Worm (Caenorhabditis elegans) whole organism, L1 larva: Measurements from ENCODE around the gene Y59H11AM.1.

ENCODE experiments used
- alr-1 ChIP-seq: fragments of 200-800 bp; sonication (Bioruptor generic); optimal IDR thresholded peaks from 2 replicates; lab custom pipeline; 2018; ENCODE audit warnings: borderline replicate concordance, mild to moderate bottlenecking, missing genetic modification characterization, missing compliant biosample characterization
- aly-2 ChIP-seq: fragments of 150-350 bp; optimal IDR thresholded peaks from 2 replicates; lab custom pipeline; 2014; ENCODE audit warnings: missing biosample characterization, missing genetic modification characterization
- ces-1 ChIP-seq: fragments of 150-350 bp; optimal IDR thresholded peaks from 2 replicates; lab custom pipeline; 2014; ENCODE audit warnings: missing biosample characterization, missing genetic modification reagents, missing genetic modification characterization
- dpl-1 ChIP-seq, 3 experiments: fragments of 150-350 bp in 2 of 3; sonication (generic microtip) in 1 of 3; optimal IDR thresholded peaks; 2 replicates each; lab custom pipeline; 2014 to 2017; ENCODE audit warnings: missing biosample characterization in 3 of 3, missing genetic modification characterization in 3 of 3, missing genetic modification reagents in 3 of 3
- efl-1 ChIP-seq, 4 experiments: fragments of 150-350 bp; optimal IDR thresholded peaks in 3 of 4; peaks in 1 of 4; 1 replicate in 1 of 4; 2 replicates in 3 of 4; lab custom pipeline; 2014; ENCODE audit warnings: missing biosample characterization in 2 of 4, missing genetic modification characterization in 2 of 4, missing genetic modification reagents in 2 of 4
- efl-3 ChIP-seq: fragments of 200-800 bp; sonication (Bioruptor generic); optimal IDR thresholded peaks from 2 replicates; lab custom pipeline; 2018; ENCODE audit warnings: mild to moderate bottlenecking, missing genetic modification characterization, missing compliant biosample characterization
- egl-27 ChIP-seq, 2 experiments: fragments of 150-350 bp in 1 of 2; sonication (generic microtip); optimal IDR thresholded peaks; 3 replicates each; lab custom pipeline; 2017 to 2018; ENCODE audit warnings: missing biosample characterization in 2 of 2, missing genetic modification characterization in 2 of 2, missing genetic modification reagents in 2 of 2
- elt-2 ChIP-seq: sonication (generic microtip); optimal IDR thresholded peaks from 2 replicates; lab custom pipeline; 2016; ENCODE audit warnings: missing genetic modification characterization, mild to moderate bottlenecking, inconsistent platforms, missing compliant biosample characterization, missing genetic modification reagents
- ets-5 ChIP-seq: fragments of 200-800 bp; sonication (Bioruptor generic); IDR thresholded peaks from 2 replicates; pipeline ENCODE4 v1.3.6; 2022; ENCODE audit warnings: missing genetic modification characterization, missing compliant biosample characterization
- hlh-17 ChIP-seq: fragments of 200-800 bp; sonication (Bioruptor generic); optimal IDR thresholded peaks from 2 replicates; lab custom pipeline; 2018; ENCODE audit warnings: missing genetic modification characterization, mild to moderate bottlenecking, missing compliant biosample characterization, moderate library complexity, borderline replicate concordance
- hlh-4 ChIP-seq: sonication (generic microtip); optimal IDR thresholded peaks from 2 replicates; lab custom pipeline; 2016; ENCODE audit warnings: mild to moderate bottlenecking, missing genetic modification characterization, missing compliant biosample characterization
- hpl-2 ChIP-seq: fragments of 150-350 bp; optimal IDR thresholded peaks from 2 replicates; lab custom pipeline; 2014; ENCODE audit warnings: missing biosample characterization, missing genetic modification reagents, missing genetic modification characterization
- irx-1 ChIP-seq: sonication (generic microtip); optimal IDR thresholded peaks from 2 replicates; lab custom pipeline; 2016; ENCODE audit warnings: missing genetic modification characterization, missing compliant biosample characterization
- lin-13 ChIP-seq: fragments of 150-350 bp; optimal IDR thresholded peaks from 2 replicates; lab custom pipeline; 2014; ENCODE audit warnings: missing biosample characterization, missing genetic modification reagents, missing genetic modification characterization
- lin-14 ChIP-seq: fragments of 200-800 bp; sonication (Bioruptor generic); optimal IDR thresholded peaks from 2 replicates; lab custom pipeline; 2018; ENCODE audit warnings: mild to moderate bottlenecking, missing genetic modification characterization, moderate library complexity, missing compliant biosample characterization
- lir-3 ChIP-seq: sonication (generic microtip); optimal IDR thresholded peaks from 2 replicates; lab custom pipeline; 2016; ENCODE audit warnings: mild to moderate bottlenecking, missing genetic modification characterization, moderate library complexity, missing compliant biosample characterization; ENCODE audit not compliant: poor library complexity
- mep-1 ChIP-seq: fragments of 150-350 bp; optimal IDR thresholded peaks from 2 replicates; lab custom pipeline; 2014; ENCODE audit warnings: missing biosample characterization, missing genetic modification characterization
- nhr-11 ChIP-seq: fragments of 150-350 bp; optimal IDR thresholded peaks from 2 replicates; lab custom pipeline; 2014; ENCODE audit warnings: missing biosample characterization, missing genetic modification characterization
- nhr-20 ChIP-seq: sonication (generic microtip); optimal IDR thresholded peaks from 2 replicates; lab custom pipeline; 2016; ENCODE audit warnings: mild to moderate bottlenecking, missing genetic modification characterization, missing compliant biosample characterization
- nhr-47 ChIP-seq: sonication (generic microtip); optimal IDR thresholded peaks from 2 replicates; lab custom pipeline; 2016; ENCODE audit warnings: mild to moderate bottlenecking, missing genetic modification characterization, moderate library complexity, missing compliant biosample characterization
- nhr-71 ChIP-seq: sonication (generic microtip); optimal IDR thresholded peaks from 2 replicates; lab custom pipeline; 2016; ENCODE audit warnings: mild to moderate bottlenecking, missing genetic modification characterization, moderate library complexity, missing compliant biosample characterization
- nhr-77 ChIP-seq: fragments of 150-350 bp; optimal IDR thresholded peaks from 2 replicates; lab custom pipeline; 2014; ENCODE audit warnings: missing biosample characterization, missing genetic modification characterization
- rnt-1 ChIP-seq: sonication (generic microtip); optimal IDR thresholded peaks from 2 replicates; lab custom pipeline; 2016; ENCODE audit warnings: mild to moderate bottlenecking, missing genetic modification characterization, moderate library complexity, missing compliant biosample characterization
- snpc-4 ChIP-seq: fragments of 150-350 bp; optimal IDR thresholded peaks from 2 replicates; lab custom pipeline; 2014; ENCODE audit warnings: missing biosample characterization, missing genetic modification characterization
- sptf-1 ChIP-seq: fragments of 150-350 bp; optimal IDR thresholded peaks from 2 replicates; lab custom pipeline; 2014; ENCODE audit warnings: missing biosample characterization, missing genetic modification characterization
- tbx-2 ChIP-seq: sonication (generic microtip); optimal IDR thresholded peaks from 2 replicates; lab custom pipeline; 2016; ENCODE audit warnings: missing genetic modification characterization, missing compliant biosample characterization
- unc-30 ChIP-seq: sonication (generic microtip); optimal IDR thresholded peaks from 2 replicates; lab custom pipeline; 2017; ENCODE audit warnings: missing biosample characterization, missing genetic modification characterization
- unc-98 ChIP-seq: fragments of 200-800 bp; sonication (Bioruptor generic); IDR thresholded peaks from 2 replicates; pipeline ENCODE4 v1.3.6; 2022; ENCODE audit warnings: missing genetic modification characterization, missing compliant biosample characterization
- vab-15 ChIP-seq: sonication (generic microtip); optimal IDR thresholded peaks from 2 replicates; lab custom pipeline; 2017; ENCODE audit warnings: missing genotype, mild to moderate bottlenecking, missing genetic modification characterization, missing compliant biosample characterization
- ztf-11 ChIP-seq, 2 experiments: sonication (generic microtip); optimal IDR thresholded peaks; 2 replicates each; lab custom pipeline; 2016 to 2017; ENCODE audit warnings: missing genetic modification characterization in 2 of 2, missing biosample characterization in 1 of 2, missing compliant biosample characterization in 1 of 2
- ztf-4 ChIP-seq: fragments of 150-350 bp; optimal IDR thresholded peaks from 2 replicates; lab custom pipeline; 2014; ENCODE audit warnings: missing biosample characterization, missing genetic modification characterization

Gene Y59H11AM.1

DNA sequence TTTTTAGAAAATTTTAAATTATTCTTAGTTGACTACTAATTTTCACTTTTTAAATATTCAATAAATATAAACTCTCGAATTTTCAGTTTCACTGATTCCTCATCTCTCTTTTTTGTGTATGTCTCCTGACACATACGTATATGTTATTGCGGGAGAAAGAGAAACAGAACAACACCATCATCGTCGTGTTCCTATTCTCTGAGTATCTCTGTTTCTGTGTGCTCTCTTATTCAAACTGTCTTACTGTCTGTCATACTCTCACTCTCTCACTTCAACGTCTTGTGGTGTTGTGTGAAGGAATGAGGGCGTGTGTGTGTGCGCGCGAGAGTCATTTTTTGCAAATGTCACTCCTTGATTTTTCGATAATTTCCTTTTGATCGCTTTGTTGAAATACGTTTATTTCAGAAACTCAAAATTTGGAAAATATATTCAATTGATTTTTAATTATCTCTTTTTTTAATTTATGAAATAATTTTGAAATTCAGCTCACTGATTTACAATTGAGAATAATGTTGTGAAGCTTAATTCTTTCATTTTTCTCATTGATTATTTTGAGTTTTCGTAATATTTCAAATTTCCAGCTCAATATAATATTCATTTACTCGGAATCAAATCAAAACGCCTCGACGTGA is 49.0 kb downstream of the Y59H11AM.1 start, which contains the start of gene lin-49 (continued):
- TF ChIP-seq hlh-17 (GFP tag; lab: Kevin White, UChicago) (no peak), ets-5 (GFP tag; lab: Robert Waterston, UW) (no peak), unc-30 (no peak), nhr-77 (no peak), elt-2 (tag; lab: Kevin White, UChicago) (no peak), ztf-4 (tag; lab: Kevin White, UChicago) (peak; percentile 42), ces-1 (GFP tag; lab: Kevin White, UChicago) (no peak), rnt-1 (tag; lab: Kevin White, UChicago) (peak; percentile 65), lir-3 (tag; lab: Kevin White, UChicago) (peak; percentile 49), alr-1 (no peak), sptf-1 (tag; lab: Kevin White, UChicago) (no peak), lin-14 (GFP tag; lab: Kevin White, UChicago) (peak; percentile 95), mep-1 (tag; lab: Kevin White, UChicago) (peak; percentile 90), efl-3 (GFP tag; lab: Kevin White, UChicago) (no peak), ztf-11 (tag; optimal IDR thresholded peaks at IDR 0.05; lab: Kevin White, UChicago) (no peak), nhr-11 (tag; lab: Kevin White, UChicago) (no peak), aly-2 (tag; lab: Kevin White, UChicago) (peak; percentile 28), hpl-2 (GFP tag; lab: Kevin White, UChicago) (no peak), nhr-47 (tag; lab: Kevin White, UChicago) (peak; percentile 64), hlh-4 (tag; lab: Kevin White, UChicago) (no peak), egl-27 (tag; optimal IDR thresholded peaks at IDR 0.05; lab: Kevin White, UChicago) (no peak), nhr-71 (tag; lab: Kevin White, UChicago) (peak; percentile 76), efl-1 (optimal IDR thresholded peaks at IDR 0.05; lab: Kevin White, UChicago) (peak; percentile 66 to 74), efl-1 (GFP tag; optimal IDR thresholded peaks at IDR 0.05 in 1 of 2; lab: Kevin White, UChicago) (peak; percentile 53 to 90), irx-1 (peak; percentile 1), tbx-2 (peak; percentile 42), dpl-1 (GFP tag; optimal IDR thresholded peaks at IDR 0.05; lab: Kevin White, UChicago) (peak; percentile 31 to 48 (median 44)), vab-15 (tag; lab: Kevin White, UChicago) (no peak), lin-13 (GFP tag; lab: Kevin White, UChicago) (peak; percentile 43), nhr-20 (tag; lab: Kevin White, UChicago) (peak; percentile 61), snpc-4 (tag; lab: Kevin White, UChicago) (no peak), unc-98 (no peak)
